Fruit fly (Drosophila melanogaster): ENCODE data around the gene CG33679.

CG33679 gene

dm6 chr2L:15031650-15032049, 26.5 kb upstream of the CG33679 start, which contains the start of gene CG31832:
CG31832 (minus strand) TSS chr2L:15031750.
- no peak for TF ChIP-seq acj6 (GFP tag; optimal IDR thresholded peaks at IDR 0.05)
- TF ChIP-seq CG31627 (GFP tag; optimal IDR thresholded peaks at IDR 0.05): no peak
- no peak for TF ChIP-seq CG8632 (GFP tag; optimal IDR thresholded peaks at IDR 0.05)
- TF ChIP-seq Ets96B (tag; optimal IDR thresholded peaks at IDR 0.05): no peak
- TF ChIP-seq CG7368 (GFP tag; optimal IDR thresholded peaks at IDR 0.05): no peak
- no peak for TF ChIP-seq CG11902 (GFP tag; optimal IDR thresholded peaks at IDR 0.05)
- no peak for TF ChIP-seq Sox15 (GFP tag; optimal IDR thresholded peaks at IDR 0.05)
- no peak for TF ChIP-seq Met (GFP tag; optimal IDR thresholded peaks at IDR 0.05)
- TF ChIP-seq Hr38 (GFP tag; optimal IDR thresholded peaks at IDR 0.05): no peak
- no peak for TF ChIP-seq fkh (GFP tag; optimal IDR thresholded peaks at IDR 0.05)
- no peak for TF ChIP-seq Ets21C (GFP tag; optimal IDR thresholded peaks at IDR 0.05)
- TF ChIP-seq spab (GFP tag; optimal IDR thresholded peaks at IDR 0.05): no peak
- no peak for TF ChIP-seq pdm3 (GFP tag; optimal IDR thresholded peaks at IDR 0.05)
- TF ChIP-seq CG6276 (GFP tag; optimal IDR thresholded peaks at IDR 0.05): no peak
- TF ChIP-seq Hr4 (GFP tag; optimal IDR thresholded peaks at IDR 0.05): no peak
- no peak for TF ChIP-seq fd59A (GFP tag; optimal IDR thresholded peaks at IDR 0.05)
- no peak for TF ChIP-seq CG3919 (GFP tag; optimal IDR thresholded peaks at IDR 0.05)
- TF ChIP-seq dsx (GFP tag; optimal IDR thresholded peaks at IDR 0.05; ENCODE audit: poor library complexity, severe bottlenecking): no peak

- no peak for TF ChIP-seq Ets21C (GFP tag; optimal IDR thresholded peaks at IDR 0.05)
- TF ChIP-seq CG9139 (GFP tag; optimal IDR thresholded peaks at IDR 0.05): no peak
- no peak for TF ChIP-seq topi (GFP tag; optimal IDR thresholded peaks at IDR 0.05)
- no peak for TF ChIP-seq Ets96B (tag; optimal IDR thresholded peaks at IDR 0.05)
- no peak for TF ChIP-seq esn (GFP tag; optimal IDR thresholded peaks at IDR 0.05)
- no peak for TF ChIP-seq acj6 (GFP tag; optimal IDR thresholded peaks at IDR 0.05)
- TF ChIP-seq CG6276 (GFP tag; optimal IDR thresholded peaks at IDR 0.05): no peak
- TF ChIP-seq Gug (GFP tag; IDR thresholded peaks at IDR 0.05): no peak
- TF ChIP-seq spab (GFP tag; optimal IDR thresholded peaks at IDR 0.05): no peak
- TF ChIP-seq lz (GFP tag; optimal IDR thresholded peaks at IDR 0.05): no peak
- no peak for TF ChIP-seq CG4318 (GFP tag; optimal IDR thresholded peaks at IDR 0.05)
- TF ChIP-seq Eip78C (GFP tag): no peak
- TF ChIP-seq fd59A (GFP tag; optimal IDR thresholded peaks at IDR 0.05): no peak
- TF ChIP-seq CG3032 (tag; optimal IDR thresholded peaks at IDR 0.05): no peak
These were observed 22.7 kb upstream of the CG33679 start, which contains the start of gene yellow-c for dm6 chr2L:15035366-15035765. yellow-c (plus strand) TSS chr2L:15035394.

dm6 chr2L:15038339-15039308, 19.5 kb upstream of the CG33679 start, which contains the start of gene CIAPIN1:
CIAPIN1 (minus strand) TSS chr2L:15038861.
- peak; percentile 8 for TF ChIP-seq Eip78C (GFP tag)
- TF ChIP-seq Hr4 (GFP tag; optimal IDR thresholded peaks at IDR 0.05): no peak

- TF ChIP-seq CG6163 (GFP tag; IDR thresholded peaks at IDR 0.05) (peak; percentile 44; the same call in 1 of the 3 replicates), lz (GFP tag; optimal IDR thresholded peaks at IDR 0.05) (peak; percentile 43), cyc (GFP tag; optimal IDR thresholded peaks at IDR 0.05) (peak; percentile 43), CG8119 (GFP tag; IDR thresholded peaks at IDR 0.05) (no peak), esn (GFP tag; optimal IDR thresholded peaks at IDR 0.05) (peak; percentile 23), Ets21C (GFP tag; optimal IDR thresholded peaks at IDR 0.05) (no peak), CG34406 (GFP tag; optimal IDR thresholded peaks at IDR 0.05) (no peak), CG6808 (GFP tag; optimal IDR thresholded peaks at IDR 0.05) (no peak), CG31627 (GFP tag; optimal IDR thresholded peaks at IDR 0.05) (peak; percentile 16), CG3032 (tag; optimal IDR thresholded peaks at IDR 0.05) (peak; percentile 28), fkh (GFP tag; optimal IDR thresholded peaks at IDR 0.05) (no peak), CG6854 (GFP tag; optimal IDR thresholded peaks at IDR 0.05) (peak; percentile 55)
These were observed 18.8 kb upstream of the CG33679 start for dm6 chr2L:15039309-15039772.
